Worm (Caenorhabditis elegans): Measurements from ENCODE around the gene C08B6.5.

Gene C08B6.5

DNA sequence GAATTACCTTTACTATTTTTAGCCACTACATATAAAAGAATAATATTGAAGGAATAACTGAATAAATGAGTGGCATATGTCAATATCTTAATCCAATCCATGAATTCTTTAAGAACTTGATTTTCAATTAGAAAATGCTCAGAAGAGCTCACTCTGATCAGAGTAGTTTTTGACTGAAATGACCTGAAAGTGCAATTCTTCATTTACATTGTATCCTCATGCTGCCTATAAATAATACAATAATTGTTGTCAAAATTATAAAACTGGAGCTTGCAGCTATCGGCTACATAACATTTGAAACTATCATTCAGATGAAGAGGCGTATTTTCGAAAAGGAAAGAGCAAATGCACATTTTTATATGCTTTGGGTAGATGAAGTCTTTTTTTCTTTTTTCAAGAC, 5.1 kb downstream of the C08B6.5 start, which contains the start of gene srxa-19:
srxa-19 (minus strand) TSS at position 101 of the 400 bp plus-strand sequence.
- TF ChIP-seq nhr-25 (tag; optimal IDR thresholded peaks at IDR 0.05) (no peak), mbf-1 (tag; optimal IDR thresholded peaks at IDR 0.05) (no peak), unc-55 (GFP tag; optimal IDR thresholded peaks at IDR 0.05) (no peak), Y55F3AM.14 (GFP tag; optimal IDR thresholded peaks at IDR 0.05) (no peak), ztf-4 (tag; optimal IDR thresholded peaks at IDR 0.05) (no peak), nhr-23 (tag; optimal IDR thresholded peaks at IDR 0.05) (no peak), blmp-1 (tag; optimal IDR thresholded peaks at IDR 0.05; ENCODE audit: insufficient read depth) (no peak), egl-27 (tag; optimal IDR thresholded peaks at IDR 0.05) (no peak), F13H6.1 (tag; optimal IDR thresholded peaks at IDR 0.05) (no peak), lin-11 (tag; optimal IDR thresholded peaks at IDR 0.05) (no peak), sem-4 (tag; optimal IDR thresholded peaks at IDR 0.05) (no peak), elt-1 (tag; optimal IDR thresholded peaks at IDR 0.05) (no peak), ztf-11 (tag; optimal IDR thresholded peaks at IDR 0.05) (no peak), fos-1 (tag; optimal IDR thresholded peaks at IDR 0.05) (no peak), nhr-6 (tag; optimal IDR thresholded peaks at IDR 0.05) (no peak)

DNA sequence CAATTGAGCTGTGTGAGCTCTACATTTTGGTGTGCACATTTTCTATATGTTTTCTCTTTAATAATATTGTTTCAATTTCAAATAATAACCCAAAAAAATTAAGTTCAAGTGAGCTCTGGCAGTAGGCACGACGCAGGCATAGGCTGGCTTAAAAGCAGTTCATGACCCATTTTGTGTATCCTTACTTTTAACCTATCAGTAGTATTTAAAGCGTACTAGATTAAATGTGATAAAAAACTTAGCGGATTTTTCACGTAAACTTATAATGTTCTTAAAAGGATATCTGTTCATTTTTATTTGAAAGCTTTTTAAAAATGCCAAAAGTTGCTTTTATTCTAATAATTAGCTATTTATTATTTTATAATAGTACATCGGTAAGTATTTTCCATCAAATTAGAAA, 5.8 kb downstream of the C08B6.5 start, which contains the start of gene C08B6.6:
C08B6.6 (plus strand) TSS at position 301 of the 400 bp plus-strand sequence.
- TF ChIP-seq lin-13 (GFP tag; optimal IDR thresholded peaks at IDR 0.05): no peak
- no peak for TF ChIP-seq ZK546.5 (tag; optimal IDR thresholded peaks at IDR 0.05)
- no peak for TF ChIP-seq ztf-11 (tag; optimal IDR thresholded peaks at IDR 0.05)
- no peak for TF ChIP-seq nhr-21 (tag; optimal IDR thresholded peaks at IDR 0.05)
- TF ChIP-seq nhr-237 (tag; optimal IDR thresholded peaks at IDR 0.05): no peak
- TF ChIP-seq elt-1 (tag; optimal IDR thresholded peaks at IDR 0.05): no peak
- TF ChIP-seq unc-39 (tag; optimal IDR thresholded peaks at IDR 0.05): no peak
- TF ChIP-seq fos-1 (tag; optimal IDR thresholded peaks at IDR 0.05): no peak
- no peak for TF ChIP-seq unc-62 (GFP tag; optimal IDR thresholded peaks at IDR 0.05)
- no peak for TF ChIP-seq crh-2 (tag; optimal IDR thresholded peaks at IDR 0.05)
- TF ChIP-seq nhr-12 (tag; optimal IDR thresholded peaks at IDR 0.05): no peak
- no peak for TF ChIP-seq nhr-11 (tag; optimal IDR thresholded peaks at IDR 0.05)
- TF ChIP-seq ztf-1 (GFP tag; conservative IDR thresholded peaks at IDR 0.05): no peak
- no peak for TF ChIP-seq mbf-1 (tag; optimal IDR thresholded peaks at IDR 0.05)

DNA sequence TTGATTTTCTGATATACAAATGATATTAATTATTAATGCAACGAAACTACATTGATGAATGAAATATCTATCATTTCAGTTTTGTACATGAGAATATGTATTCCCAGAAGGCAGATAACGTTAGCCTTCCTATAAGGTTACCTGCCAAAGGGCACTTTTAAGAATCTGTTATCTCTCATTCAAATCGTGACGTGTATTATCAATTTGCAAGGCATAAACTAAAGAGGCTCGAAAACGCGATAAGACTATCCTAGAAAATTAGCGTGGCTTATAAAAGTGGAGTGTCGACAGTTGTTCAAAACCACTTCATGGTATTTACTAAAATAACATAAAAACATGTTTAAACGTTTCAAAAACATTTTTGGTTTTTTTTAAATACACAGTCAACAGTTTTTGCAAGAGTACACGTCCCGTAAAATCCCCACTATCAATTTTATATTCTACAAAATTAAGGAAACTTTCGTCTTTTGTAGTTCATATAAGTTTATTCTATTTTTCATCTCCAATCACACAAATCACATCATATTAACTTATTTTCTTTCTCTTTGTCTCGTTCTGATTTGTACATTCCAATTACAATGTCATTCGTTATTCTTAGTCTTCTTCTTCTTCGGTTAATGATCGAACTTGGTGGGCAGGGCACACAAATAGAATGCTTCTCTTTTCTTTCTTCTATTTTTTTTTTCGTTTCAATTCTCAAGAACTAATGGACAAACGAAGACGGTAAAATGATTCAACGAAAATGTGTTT, 7.4 kb downstream of the C08B6.5 start, which contains the start of gene C08B6.10:
C08B6.10 (plus strand) TSS at position 700 of the 750 bp plus-strand sequence.
- peak; percentile 20 for TF ChIP-seq fos-1 (tag; optimal IDR thresholded peaks at IDR 0.05)
- no peak for TF ChIP-seq C34F6.9 (tag; optimal IDR thresholded peaks at IDR 0.05)

DNA sequence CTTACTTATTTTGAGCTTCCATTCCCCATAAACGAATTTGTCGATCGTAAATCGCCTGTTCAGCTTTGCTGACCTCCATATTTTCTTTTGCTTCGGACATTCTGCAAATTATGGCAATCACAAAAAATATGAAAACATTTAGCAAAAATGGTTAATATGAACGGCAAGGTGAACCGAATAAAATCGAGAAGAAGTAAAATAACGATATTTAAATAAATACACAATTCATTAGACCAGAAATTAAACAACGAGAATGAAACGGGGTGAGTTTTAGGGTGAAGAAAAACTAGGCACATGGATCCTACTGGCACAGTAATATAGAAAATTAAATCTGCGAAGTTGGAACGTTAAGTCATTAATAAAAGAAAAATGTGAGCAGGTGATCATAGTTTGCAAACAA, 12.6 kb downstream of the C08B6.5 start, which contains the start of gene aos-1:
aos-1 (minus strand) TSS at position 101 of the 400 bp plus-strand sequence.
- no peak for TF ChIP-seq ztf-4 (tag; optimal IDR thresholded peaks at IDR 0.05)
- TF ChIP-seq peb-1 (tag; optimal IDR thresholded peaks at IDR 0.05): no peak
- no peak for TF ChIP-seq zag-1 (tag; optimal IDR thresholded peaks at IDR 0.05)
- no peak for TF ChIP-seq Y55F3AM.14 (GFP tag; optimal IDR thresholded peaks at IDR 0.05)
- TF ChIP-seq nhr-12 (tag; optimal IDR thresholded peaks at IDR 0.05): no peak
- no peak for TF ChIP-seq lin-39 (tag; optimal IDR thresholded peaks at IDR 0.05)
- no peak for TF ChIP-seq lin-11 (tag; optimal IDR thresholded peaks at IDR 0.05)
- TF ChIP-seq unc-55 (GFP tag; optimal IDR thresholded peaks at IDR 0.05): no peak
- no peak for TF ChIP-seq egl-27 (tag; optimal IDR thresholded peaks at IDR 0.05)
- TF ChIP-seq lin-13 (GFP tag; optimal IDR thresholded peaks at IDR 0.05): no peak
- no peak for TF ChIP-seq nhr-77 (tag; optimal IDR thresholded peaks at IDR 0.05)
- no peak for TF ChIP-seq ZK546.5 (tag; optimal IDR thresholded peaks at IDR 0.05)
- no peak for TF ChIP-seq nhr-25 (tag; optimal IDR thresholded peaks at IDR 0.05)
- no peak for TF ChIP-seq unc-62 (GFP tag; optimal IDR thresholded peaks at IDR 0.05)
- TF ChIP-seq ama-1 (optimal IDR thresholded peaks at IDR 0.05): no peak
- TF ChIP-seq mbf-1 (tag; optimal IDR thresholded peaks at IDR 0.05): no peak

DNA sequence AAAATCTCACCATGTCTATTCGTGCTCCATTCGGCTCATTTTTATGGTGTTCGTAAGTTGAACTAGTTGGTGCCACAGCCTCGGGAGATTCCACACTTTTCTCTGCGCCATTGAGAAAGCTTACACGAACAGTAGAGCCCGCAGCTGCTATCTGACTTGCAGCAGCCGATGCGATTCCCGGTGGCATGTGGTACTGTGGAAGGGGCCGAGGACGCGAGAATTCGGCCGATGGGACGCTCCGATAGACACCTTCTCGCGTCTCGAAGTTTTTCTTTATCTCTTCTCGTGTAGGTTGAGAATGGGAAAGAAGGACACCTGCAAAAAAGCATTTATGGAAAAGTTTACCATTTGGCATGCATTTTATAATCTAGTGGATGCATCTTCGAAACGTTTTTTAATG, 15.7 kb downstream of the C08B6.5 start:
- TF ChIP-seq peb-1 (tag; optimal IDR thresholded peaks at IDR 0.05): no peak
- no peak for TF ChIP-seq nhr-129 (tag; optimal IDR thresholded peaks at IDR 0.05)
- no peak for TF ChIP-seq ceh-16 (tag; optimal IDR thresholded peaks at IDR 0.05)
- TF ChIP-seq sem-4 (tag; optimal IDR thresholded peaks at IDR 0.05): no peak
- TF ChIP-seq blmp-1 (tag; optimal IDR thresholded peaks at IDR 0.05; ENCODE audit: insufficient read depth): no peak
- no peak for TF ChIP-seq nhr-6 (tag; optimal IDR thresholded peaks at IDR 0.05)
- TF ChIP-seq lin-39 (tag; optimal IDR thresholded peaks at IDR 0.05): no peak
- TF ChIP-seq sma-3 (GFP tag; optimal IDR thresholded peaks at IDR 0.05): no peak

Data from whole organism, L2 larva.